Worm (Caenorhabditis elegans): ENCODE data around the gene Y55B1BL.2.

DNA sequence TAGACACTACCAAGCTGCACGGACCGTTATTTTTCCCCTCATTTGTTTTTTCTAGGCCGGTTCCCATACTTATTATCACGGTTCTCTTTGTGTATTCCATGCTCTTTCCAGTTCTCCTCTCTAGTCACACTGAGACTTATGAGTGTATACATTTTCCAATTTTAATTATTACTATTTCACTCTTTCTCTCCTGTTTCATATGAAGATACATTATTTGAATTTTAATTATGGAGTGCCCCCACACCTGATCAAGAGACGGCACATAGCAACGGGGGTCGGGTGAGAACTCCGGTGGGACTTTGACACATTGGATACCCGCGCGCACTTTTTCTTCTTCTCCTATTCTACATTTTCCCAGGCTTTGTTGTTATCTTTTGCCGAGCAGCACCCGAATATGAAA, 37.4 kb downstream of the Y55B1BL.2 start, which contains the start of gene affl-1:
- TF ChIP-seq elt-3 (tag; optimal IDR thresholded peaks at IDR 0.05) = no peak
- no peak for TF ChIP-seq pha-4 (tag; optimal IDR thresholded peaks at IDR 0.05)
- no peak for TF ChIP-seq ceh-82 (tag; optimal IDR thresholded peaks at IDR 0.05)
- TF ChIP-seq nhr-11 (tag; optimal IDR thresholded peaks at IDR 0.05) = no peak
- TF ChIP-seq sea-2 (GFP tag; optimal IDR thresholded peaks at IDR 0.05) = no peak
- TF ChIP-seq unc-62 (GFP tag; optimal IDR thresholded peaks at IDR 0.05) = no peak
